Fruit fly (Drosophila melanogaster) whole organism, embryonic: Measurements from ENCODE around the gene Mlp84B.

Source experiments
- CG10321 ChIP-seq: fragments of 200-800 bp; sonication (Bioruptor generic); IDR thresholded peaks from 2 replicates; pipeline ENCODE4 v1.3.6; 2022; ENCODE audit warnings: missing biosample characterization, missing genetic modification characterization
- CG11085 ChIP-seq: fragments of 200-800 bp; sonication (Bioruptor generic); IDR thresholded peaks from 2 replicates; pipeline ENCODE4 v1.3.6; 2022; ENCODE audit warnings: missing biosample characterization, missing genetic modification characterization
- CG11247 ChIP-seq: fragments of 200-800 bp; sonication (Bioruptor generic); IDR thresholded peaks from 2 replicates; pipeline ENCODE4 v1.3.6; 2022; ENCODE audit warnings: missing biosample characterization, missing genetic modification characterization
- CG12942 ChIP-seq: fragments of 200-800 bp; sonication (Bioruptor generic); optimal IDR thresholded peaks from 3 replicates; lab custom pipeline; 2016; ENCODE audit warnings: missing biosample characterization, missing genetic modification characterization
- CG17359 ChIP-seq: fragments of 200-800 bp; sonication (Bioruptor generic); optimal IDR thresholded peaks from 3 replicates; lab custom pipeline; 2018; ENCODE audit warnings: missing biosample characterization, mild to moderate bottlenecking, missing genetic modification characterization, moderate library complexity
- CG18476 ChIP-seq: fragments of 200-800 bp; sonication (Bioruptor generic); optimal IDR thresholded peaks from 2 replicates; lab custom pipeline; 2016; ENCODE audit warnings: missing biosample characterization, mild to moderate bottlenecking, missing genetic modification characterization
- CG2199 ChIP-seq: fragments of 200-800 bp; sonication (Bioruptor generic); IDR thresholded peaks from 3 replicates; pipeline ENCODE4 v1.3.6; 2022; ENCODE audit warnings: missing biosample characterization, missing genetic modification characterization
- CG31224 ChIP-seq: fragments of 200-800 bp; sonication (Bioruptor generic); IDR thresholded peaks from 2 replicates; pipeline ENCODE4 v1.3.6; 2022; ENCODE audit warnings: missing biosample characterization, missing genetic modification characterization
- CG31441 ChIP-seq: fragments of 200-800 bp; sonication (Bioruptor generic); IDR thresholded peaks from 2 replicates; pipeline ENCODE4 v1.3.6; 2022; ENCODE audit warnings: missing biosample characterization, missing genetic modification characterization
- CG4730 ChIP-seq: fragments of 200-800 bp; sonication (Bioruptor generic); IDR thresholded peaks from 2 replicates; pipeline ENCODE4 v1.3.6; 2022; ENCODE audit warnings: missing biosample characterization, missing genetic modification characterization
- CG6683 ChIP-seq: fragments of 200-800 bp; sonication (Bioruptor generic); optimal IDR thresholded peaks from 2 replicates; lab custom pipeline; 2017; ENCODE audit warnings: missing biosample characterization, mild to moderate bottlenecking, missing genetic modification characterization, missing genetic modification reagents
- CG6765 ChIP-seq: fragments of 200-800 bp; sonication (Bioruptor generic); optimal IDR thresholded peaks from 3 replicates; lab custom pipeline; 2017; ENCODE audit warnings: missing biosample characterization, mild to moderate bottlenecking, missing genetic modification characterization
- CG6854 ChIP-seq: fragments of 200-800 bp; sonication (Bioruptor generic); optimal IDR thresholded peaks from 3 replicates; lab custom pipeline; 2017; ENCODE audit warnings: missing biosample characterization, mild to moderate bottlenecking, missing genetic modification characterization
- CG7745 ChIP-seq: fragments of 200-800 bp; sonication (Bioruptor generic); optimal IDR thresholded peaks from 2 replicates; lab custom pipeline; 2018; ENCODE audit warnings: missing biosample characterization, mild to moderate bottlenecking, missing genetic modification characterization, moderate library complexity
- CG7928 ChIP-seq: fragments of 200-800 bp; sonication (Bioruptor generic); optimal IDR thresholded peaks from 2 replicates; lab custom pipeline; 2017; ENCODE audit warnings: missing biosample characterization, mild to moderate bottlenecking, missing genetic modification characterization
- CG8924 ChIP-seq: fragments of 200-800 bp; optimal IDR thresholded peaks from 3 replicates; lab custom pipeline; 2019; ENCODE audit warnings: missing biosample characterization, mild to moderate bottlenecking, missing genetic modification characterization, moderate library complexity
- CG8944 ChIP-seq: fragments of 200-800 bp; sonication (Bioruptor generic); optimal IDR thresholded peaks from 3 replicates; lab custom pipeline; 2016; ENCODE audit warnings: missing biosample characterization, missing genetic modification characterization
- CG9727 ChIP-seq: fragments of 200-800 bp; sonication (Bioruptor generic); optimal IDR thresholded peaks from 3 replicates; lab custom pipeline; 2017; ENCODE audit warnings: missing biosample characterization, mild to moderate bottlenecking, missing genetic modification characterization
- Camta ChIP-seq: fragments of 200-800 bp; sonication (Bioruptor generic); optimal IDR thresholded peaks from 2 replicates; lab custom pipeline; 2016; ENCODE audit warnings: missing biosample characterization, missing genetic modification characterization
- Deaf1 ChIP-seq: fragments of 200-800 bp; optimal IDR thresholded peaks from 3 replicates; lab custom pipeline; 2019; ENCODE audit warnings: missing biosample characterization, mild to moderate bottlenecking, missing genetic modification characterization, moderate library complexity
- E2f1 ChIP-seq: fragments of 200-800 bp; sonication (Bioruptor generic); IDR thresholded peaks from 2 replicates; pipeline ENCODE4 v1.3.6; 2022; ENCODE audit warnings: missing biosample characterization, missing genetic modification characterization
- H15 ChIP-seq: fragments of 200-800 bp; sonication (Bioruptor generic); IDR thresholded peaks from 3 replicates; pipeline ENCODE4 v1.3.6; 2022; ENCODE audit warnings: missing biosample characterization, missing genetic modification characterization
- HmgD ChIP-seq: fragments of 200-800 bp; sonication (Bioruptor generic); optimal IDR thresholded peaks from 3 replicates; lab custom pipeline; 2016; ENCODE audit warnings: missing biosample characterization, missing genetic modification characterization
- HmgZ ChIP-seq: fragments of 200-800 bp; sonication (Bioruptor generic); optimal IDR thresholded peaks from 2 replicates; lab custom pipeline; 2018; ENCODE audit warnings: missing biosample characterization, mild to moderate bottlenecking, missing genetic modification characterization
- Hsf ChIP-seq: fragments of 200-800 bp; sonication (Bioruptor generic); optimal IDR thresholded peaks from 3 replicates; lab custom pipeline; 2016; ENCODE audit warnings: missing biosample characterization, missing genetic modification characterization
- Mad ChIP-seq: fragments of 200-800 bp; sonication (Bioruptor generic); optimal IDR thresholded peaks from 2 replicates; lab custom pipeline; 2016; ENCODE audit warnings: missing biosample characterization, missing genetic modification characterization
- Spps ChIP-seq: fragments of 200-800 bp; sonication (Bioruptor generic); optimal IDR thresholded peaks from 2 replicates; lab custom pipeline; 2018; ENCODE audit warnings: missing biosample characterization, mild to moderate bottlenecking, missing genetic modification characterization
- TFAM ChIP-seq: fragments of 200-800 bp; sonication (Bioruptor generic); optimal IDR thresholded peaks from 2 replicates; lab custom pipeline; 2017; ENCODE audit warnings: missing biosample characterization, missing genetic modification characterization, inconsistent platforms
- Xbp1 ChIP-seq: fragments of 200-800 bp; sonication (Bioruptor generic); optimal IDR thresholded peaks from 3 replicates; lab custom pipeline; 2016; ENCODE audit warnings: missing biosample characterization, mild to moderate bottlenecking, missing genetic modification characterization
- ab ChIP-seq: fragments of 200-800 bp; sonication (Bioruptor generic); optimal IDR thresholded peaks from 2 replicates; lab custom pipeline; 2016; ENCODE audit warnings: missing biosample characterization, missing genetic modification characterization
- ato ChIP-seq: fragments of 200-800 bp; sonication (Bioruptor generic); IDR thresholded peaks from 2 replicates; pipeline ENCODE4 v1.3.6; 2022; ENCODE audit warnings: missing biosample characterization, missing genetic modification characterization; ENCODE audit not compliant: partially characterized antibody
- ci ChIP-seq: fragments of 200-800 bp; sonication (Bioruptor generic); IDR thresholded peaks from 3 replicates; pipeline ENCODE4 v1.3.6; 2022; ENCODE audit warnings: missing biosample characterization, missing genetic modification characterization
- cwo ChIP-seq: fragments of 200-800 bp; sonication (Bioruptor generic); optimal IDR thresholded peaks from 3 replicates; lab custom pipeline; 2017; ENCODE audit warnings: missing biosample characterization, missing genetic modification characterization, mild to moderate bottlenecking, moderate library complexity, missing genetic modification reagents
- da ChIP-seq: fragments of 200-800 bp; sonication (Bioruptor generic); optimal IDR thresholded peaks from 2 replicates; lab custom pipeline; 2016; ENCODE audit warnings: missing biosample characterization, missing genetic modification characterization
- dm ChIP-seq: fragments of 200-800 bp; sonication (Bioruptor generic); optimal IDR thresholded peaks from 3 replicates; lab custom pipeline; 2016; ENCODE audit warnings: missing biosample characterization, missing genetic modification characterization
- ems ChIP-seq: fragments of 200-800 bp; sonication (Bioruptor generic); optimal IDR thresholded peaks from 3 replicates; lab custom pipeline; 2016; ENCODE audit warnings: missing biosample characterization, missing genetic modification characterization
- ewg ChIP-seq: fragments of 200-800 bp; sonication (Bioruptor generic); optimal IDR thresholded peaks from 3 replicates; lab custom pipeline; 2017; ENCODE audit warnings: mild to moderate bottlenecking, missing biosample characterization, missing genetic modification reagents, missing genetic modification characterization
- fd96Cb ChIP-seq: fragments of 200-800 bp; sonication (Bioruptor generic); optimal IDR thresholded peaks from 2 replicates; lab custom pipeline; 2018; ENCODE audit warnings: missing biosample characterization, mild to moderate bottlenecking, missing genetic modification characterization, moderate library complexity
- gcm2 ChIP-seq: fragments of 200-800 bp; sonication (Bioruptor generic); optimal IDR thresholded peaks from 2 replicates; lab custom pipeline; 2016; ENCODE audit warnings: missing biosample characterization, missing genetic modification characterization
- gt ChIP-seq: fragments of 200-800 bp; sonication (Bioruptor generic); IDR thresholded peaks from 2 replicates; pipeline ENCODE4 v1.3.6; 2022; ENCODE audit warnings: missing biosample characterization, missing genetic modification characterization
- jing ChIP-seq: fragments of 200-800 bp; sonication (Bioruptor generic); optimal IDR thresholded peaks from 2 replicates; lab custom pipeline; 2018; ENCODE audit warnings: missing biosample characterization, mild to moderate bottlenecking, missing genetic modification characterization
- luna ChIP-seq: fragments of 200-800 bp; sonication (Bioruptor generic); optimal IDR thresholded peaks from 2 replicates; lab custom pipeline; 2016; ENCODE audit warnings: missing biosample characterization, missing genetic modification characterization
- onecut ChIP-seq: fragments of 200-800 bp; sonication (Bioruptor generic); IDR thresholded peaks from 2 replicates; pipeline ENCODE4 v1.3.6; 2022; ENCODE audit warnings: missing biosample characterization, missing genetic modification characterization
- scrt ChIP-seq: fragments of 200-800 bp; sonication (Bioruptor generic); optimal IDR thresholded peaks from 2 replicates; lab custom pipeline; 2018; ENCODE audit warnings: missing biosample characterization, mild to moderate bottlenecking, missing genetic modification characterization, moderate library complexity
- slbo ChIP-seq: fragments of 200-800 bp; sonication (Bioruptor generic); IDR thresholded peaks from 2 replicates; pipeline ENCODE4 v1.3.6; 2022; ENCODE audit warnings: missing biosample characterization, missing genetic modification characterization
- slou ChIP-seq: fragments of 200-800 bp; sonication (Bioruptor generic); optimal IDR thresholded peaks from 3 replicates; lab custom pipeline; 2016; ENCODE audit warnings: missing biosample characterization, missing genetic modification characterization
- so ChIP-seq: fragments of 200-800 bp; sonication (Bioruptor generic); IDR thresholded peaks from 3 replicates; pipeline ENCODE4 v1.3.6; 2022; ENCODE audit warnings: missing biosample characterization, missing genetic modification characterization
- tin ChIP-seq: fragments of 200-800 bp; sonication (Bioruptor generic); optimal IDR thresholded peaks from 3 replicates; lab custom pipeline; 2016; ENCODE audit warnings: missing biosample characterization, missing genetic modification characterization
- unpg ChIP-seq: fragments of 200-800 bp; sonication (Bioruptor generic); optimal IDR thresholded peaks from 3 replicates; lab custom pipeline; 2018; ENCODE audit warnings: missing biosample characterization, mild to moderate bottlenecking, missing genetic modification characterization, moderate library complexity
- zfh1 ChIP-seq: fragments of 200-800 bp; sonication (Bioruptor generic); IDR thresholded peaks from 3 replicates; pipeline ENCODE4 v1.3.6; 2022; ENCODE audit warnings: missing biosample characterization, missing genetic modification characterization

Gene Mlp84B

DNA sequence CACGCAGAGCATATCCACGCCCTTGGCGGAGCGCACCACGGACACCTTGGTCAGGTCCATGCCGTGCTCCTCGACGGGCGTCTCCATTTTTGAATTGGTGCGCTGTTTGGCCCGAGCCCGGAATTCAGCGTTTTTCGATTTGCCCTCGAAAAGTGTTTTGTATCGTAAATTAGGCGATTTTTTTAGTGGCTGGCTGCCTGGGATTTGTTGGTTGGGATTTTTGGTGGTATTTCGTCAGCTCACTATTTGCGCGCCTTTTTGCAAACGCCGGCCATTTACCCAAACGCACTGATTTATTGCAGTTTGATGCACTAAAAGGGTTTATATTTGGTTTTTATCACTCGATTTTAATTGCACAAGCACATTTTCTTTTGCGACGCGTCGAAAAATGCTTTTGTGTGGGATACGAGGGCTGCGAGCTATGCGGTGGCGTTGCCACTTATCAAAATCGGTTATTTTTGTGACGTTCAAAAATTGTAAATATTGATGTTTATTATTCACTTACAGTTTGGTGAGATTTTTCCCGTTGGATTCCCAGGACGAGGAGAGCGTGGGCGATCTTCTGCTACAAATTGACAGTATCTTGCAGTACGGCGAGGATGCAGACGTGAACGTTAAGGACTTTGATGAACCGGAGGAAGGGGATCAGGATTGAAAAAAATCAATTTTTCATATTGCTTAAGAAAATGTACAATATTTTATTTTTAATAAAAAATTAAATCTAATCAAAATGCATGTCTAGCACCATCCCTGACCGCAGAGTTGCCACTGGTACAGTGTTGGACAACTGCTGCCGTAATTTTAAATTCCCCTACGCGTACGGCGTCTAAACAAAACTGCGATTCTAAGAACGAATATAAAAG, 33.2 kb upstream of the Mlp84B start, which contains the start of the genes gfzf and Sas-4 (continued):
- TF ChIP-seq ems (GFP tag; lab: Kevin White, UChicago), result no peak
- TF ChIP-seq Hsf (GFP tag; lab: Kevin White, UChicago), result peak; percentile 50
- peak; percentile 59 for TF ChIP-seq CG31224 (GFP tag; lab: Robert Waterston, UW)
- no peak for TF ChIP-seq CG4730 (GFP tag; lab: Robert Waterston, UW)
- peak; percentile 22 for TF ChIP-seq Camta (GFP tag; lab: Kevin White, UChicago)
- no peak for TF ChIP-seq Deaf1 (tag; lab: Kevin White, UChicago)
- no peak for TF ChIP-seq ato (GFP tag; lab: Robert Waterston, UW)
- TF ChIP-seq dm, result no peak
- TF ChIP-seq CG8944 (GFP tag; lab: Kevin White, UChicago), result no peak
- TF ChIP-seq ab (GFP tag; lab: Kevin White, UChicago), result no peak
- TF ChIP-seq onecut, result no peak
- TF ChIP-seq CG31441, result peak; percentile 57
- no peak for TF ChIP-seq CG6765 (GFP tag; lab: Kevin White, UChicago)
- TF ChIP-seq unpg, result peak; percentile 25
- peak; percentile 81 for TF ChIP-seq Xbp1
- TF ChIP-seq ci (GFP tag; lab: Robert Waterston, UW), result peak; percentile 44; the same call in 1 of the 3 replicates
- TF ChIP-seq da (GFP tag; lab: Kevin White, UChicago), result no peak
- peak; percentile 65 for TF ChIP-seq CG18476
- TF ChIP-seq CG6854, result no peak
- TF ChIP-seq ewg (GFP tag; lab: Kevin White, UChicago), result peak; percentile 40
- TF ChIP-seq slou, result peak; percentile 39
- peak; percentile 46; the same call in 2 of the 3 replicates for TF ChIP-seq H15 (GFP tag; lab: Robert Waterston, UW)
- TF ChIP-seq CG10321 (GFP tag; lab: Robert Waterston, UW), result no peak
- no peak for TF ChIP-seq gcm2 (GFP tag; lab: Kevin White, UChicago)
- TF ChIP-seq gt (GFP tag; lab: Robert Waterston, UW), result 0 out of 2 replicates have a peak, but pooled peaks have one; percentile 29
- no peak for TF ChIP-seq jing
- peak; percentile 68 for TF ChIP-seq CG11085 (GFP tag; lab: Robert Waterston, UW)
- TF ChIP-seq luna (GFP tag; lab: Kevin White, UChicago), result peak; percentile 36
- no peak for TF ChIP-seq TFAM (GFP tag; lab: Kevin White, UChicago)
- no peak for TF ChIP-seq cwo
- TF ChIP-seq HmgD (GFP tag; lab: Kevin White, UChicago), result no peak
- TF ChIP-seq CG7928 (GFP tag; lab: Kevin White, UChicago), result peak; percentile 88
- TF ChIP-seq CG12942 (GFP tag; lab: Kevin White, UChicago), result peak; percentile 63
- no peak for TF ChIP-seq Spps
- no peak for TF ChIP-seq CG7745 (tag; lab: Kevin White, UChicago)
- TF ChIP-seq slbo, result peak; percentile 84
- peak; percentile 9 for TF ChIP-seq Mad (GFP tag; lab: Kevin White, UChicago)
- TF ChIP-seq CG11247, result peak; percentile 36; the same call in 1 of the 2 replicates
- TF ChIP-seq HmgZ (tag; lab: Kevin White, UChicago), result peak; percentile 19
- peak; percentile 47 for TF ChIP-seq CG8924 (tag; lab: Kevin White, UChicago)
- peak; percentile 30 for TF ChIP-seq fd96Cb
- TF ChIP-seq zfh1 (GFP tag; lab: Robert Waterston, UW), result peak; percentile 70; the same call in 2 of the 3 replicates
- TF ChIP-seq CG9727, result peak; percentile 68
- no peak; the same call in 1 of the 2 replicates for TF ChIP-seq E2f1 (GFP tag; lab: Robert Waterston, UW)
- peak; percentile 48 for TF ChIP-seq CG17359 (tag; lab: Kevin White, UChicago)
- TF ChIP-seq CG6683 (GFP tag; lab: Kevin White, UChicago), result no peak
- no peak for TF ChIP-seq CG2199 (GFP tag; lab: Robert Waterston, UW)
- no peak for TF ChIP-seq so (GFP tag; lab: Robert Waterston, UW)
- no peak for TF ChIP-seq scrt (GFP tag; lab: Kevin White, UChicago)
- peak; percentile 60 for TF ChIP-seq tin (GFP tag; lab: Kevin White, UChicago)
